Fruit fly (Drosophila melanogaster) whole organism, embryonic: ENCODE measurements around the gene CG13894.

Source experiments
- Atf-2 ChIP-seq: fragments of 200-800 bp; sonication (Bioruptor generic); optimal IDR thresholded peaks from 2 replicates; lab custom pipeline; 2016; ENCODE audit warnings: missing biosample characterization, missing genetic modification characterization
- B-H1 ChIP-seq: fragments of 200-800 bp; sonication (Bioruptor generic); IDR thresholded peaks from 3 replicates; pipeline ENCODE4 v1.3.6; 2022; ENCODE audit warnings: missing biosample characterization, missing genetic modification characterization
- CG13296 ChIP-seq: fragments of 200-800 bp; sonication (Bioruptor generic); optimal IDR thresholded peaks from 3 replicates; lab custom pipeline; 2018; ENCODE audit warnings: missing biosample characterization, mild to moderate bottlenecking, missing genetic modification characterization
- CG14441 ChIP-seq: fragments of 200-800 bp; sonication (Bioruptor generic); IDR thresholded peaks from 2 replicates; pipeline ENCODE4 v1.3.6; 2022; ENCODE audit warnings: missing biosample characterization, missing genetic modification characterization
- CG14710 ChIP-seq: fragments of 200-800 bp; sonication (Bioruptor generic); optimal IDR thresholded peaks from 3 replicates; lab custom pipeline; 2019; ENCODE audit warnings: missing biosample characterization, mild to moderate bottlenecking, missing genetic modification characterization, moderate library complexity
- CG17361 ChIP-seq: fragments of 200-800 bp; sonication (Bioruptor generic); IDR thresholded peaks from 3 replicates; pipeline ENCODE4 v1.3.6; 2022; ENCODE audit warnings: missing biosample characterization, missing genetic modification characterization
- CG18011 ChIP-seq: fragments of 200-800 bp; sonication (Bioruptor generic); optimal IDR thresholded peaks from 2 replicates; lab custom pipeline; 2017; ENCODE audit warnings: missing biosample characterization, missing genetic modification characterization, mild to moderate bottlenecking, moderate library complexity, missing genotype
- CG2712 ChIP-seq: fragments of 200-800 bp; optimal IDR thresholded peaks from 3 replicates; lab custom pipeline; 2019; ENCODE audit warnings: missing biosample characterization, mild to moderate bottlenecking, missing genetic modification characterization, moderate library complexity
- CG2889 ChIP-seq: fragments of 200-800 bp; sonication (Bioruptor generic); IDR thresholded peaks from 3 replicates; pipeline ENCODE4 v1.3.6; 2022; ENCODE audit warnings: missing biosample characterization, missing genetic modification characterization
- CG30431 ChIP-seq: fragments of 200-800 bp; sonication (Bioruptor generic); optimal IDR thresholded peaks from 2 replicates; lab custom pipeline; 2017; ENCODE audit warnings: missing biosample characterization, missing genetic modification characterization
- CG33213 ChIP-seq: fragments of 200-800 bp; sonication (Bioruptor generic); optimal IDR thresholded peaks from 3 replicates; lab custom pipeline; 2016; ENCODE audit warnings: missing biosample characterization, missing genetic modification characterization
- CG34376 ChIP-seq: fragments of 200-800 bp; sonication (Bioruptor generic); optimal IDR thresholded peaks from 2 replicates; lab custom pipeline; 2018; ENCODE audit warnings: missing biosample characterization, mild to moderate bottlenecking, missing genetic modification characterization
- CG6765 ChIP-seq: fragments of 200-800 bp; sonication (Bioruptor generic); optimal IDR thresholded peaks from 3 replicates; lab custom pipeline; 2017; ENCODE audit warnings: missing biosample characterization, mild to moderate bottlenecking, missing genetic modification characterization
- CG9437 ChIP-seq: fragments of 200-800 bp; sonication (Bioruptor generic); optimal IDR thresholded peaks from 2 replicates; lab custom pipeline; 2018; ENCODE audit warnings: missing biosample characterization, mild to moderate bottlenecking, missing genetic modification characterization
- CG9609 ChIP-seq: fragments of 200-800 bp; sonication (Bioruptor generic); optimal IDR thresholded peaks from 3 replicates; lab custom pipeline; 2016; ENCODE audit warnings: missing biosample characterization, missing genetic modification characterization
- Dp ChIP-seq: fragments of 200-800 bp; sonication (Bioruptor generic); optimal IDR thresholded peaks from 2 replicates; lab custom pipeline; 2018; ENCODE audit warnings: missing biosample characterization, mild to moderate bottlenecking, missing genetic modification characterization, moderate library complexity
- Ets65A ChIP-seq: fragments of 200-800 bp; sonication (Bioruptor generic); peaks from one replicate; lab custom pipeline; 2016; ENCODE audit warnings: missing biosample characterization, missing genetic modification characterization
- Ets97D ChIP-seq: fragments of 200-800 bp; sonication (Bioruptor generic); optimal IDR thresholded peaks from 3 replicates; lab custom pipeline; 2016; ENCODE audit warnings: missing biosample characterization, missing genetic modification characterization
- Fer2 ChIP-seq: fragments of 200-800 bp; sonication (Bioruptor generic); optimal IDR thresholded peaks from 2 replicates; lab custom pipeline; 2018; ENCODE audit warnings: missing biosample characterization, mild to moderate bottlenecking, missing genetic modification characterization, moderate library complexity
- Gug ChIP-seq: fragments of 200-800 bp; sonication (Bioruptor generic); IDR thresholded peaks from 4 replicates; pipeline ENCODE4 v1.3.6; 2022; ENCODE audit warnings: missing biosample characterization, missing genetic modification characterization
- HHEX ChIP-seq: fragments of 200-800 bp; sonication (Bioruptor generic); optimal IDR thresholded peaks from 3 replicates; lab custom pipeline; 2017; ENCODE audit warnings: missing biosample characterization, mild to moderate bottlenecking, missing genetic modification characterization, missing genetic modification reagents
- HLH3B ChIP-seq: fragments of 200-800 bp; sonication (Bioruptor generic); IDR thresholded peaks from 2 replicates; pipeline ENCODE4 v1.3.6; 2022; ENCODE audit warnings: missing biosample characterization, missing genetic modification characterization
- Hmx ChIP-seq: fragments of 200-800 bp; sonication (Bioruptor generic); optimal IDR thresholded peaks from 2 replicates; lab custom pipeline; 2016; ENCODE audit warnings: missing biosample characterization, missing genetic modification characterization
- Lim3 ChIP-seq: fragments of 200-800 bp; sonication (Bioruptor generic); IDR thresholded peaks from 2 replicates; pipeline ENCODE4 v1.3.6; 2022; ENCODE audit warnings: missing biosample characterization, missing genetic modification characterization
- MTF-1 ChIP-seq: fragments of 200-800 bp; sonication (Bioruptor generic); optimal IDR thresholded peaks from 2 replicates; lab custom pipeline; 2018; ENCODE audit warnings: missing biosample characterization, mild to moderate bottlenecking, missing genetic modification characterization, borderline replicate concordance
- Med ChIP-seq: fragments of 200-800 bp; sonication (Bioruptor generic); peaks from one replicate; lab custom pipeline; 2016; ENCODE audit warnings: missing biosample characterization, missing genetic modification characterization, mild to moderate bottlenecking, inconsistent platforms, moderate library complexity
- Mes4 ChIP-seq: fragments of 200-800 bp; sonication (Bioruptor generic); optimal IDR thresholded peaks from 2 replicates; lab custom pipeline; 2016; ENCODE audit warnings: missing biosample characterization, missing genetic modification characterization
- NC2α ChIP-seq: fragments of 200-800 bp; sonication (Bioruptor generic); optimal IDR thresholded peaks from 2 replicates; lab custom pipeline; 2016; ENCODE audit warnings: missing biosample characterization, missing genetic modification characterization
- PHDP ChIP-seq: fragments of 200-800 bp; sonication (Bioruptor generic); optimal IDR thresholded peaks from 3 replicates; lab custom pipeline; 2018; ENCODE audit warnings: missing biosample characterization, mild to moderate bottlenecking, missing genetic modification characterization, moderate library complexity
- amos ChIP-seq: fragments of 200-800 bp; sonication (Bioruptor generic); IDR thresholded peaks from 2 replicates; pipeline ENCODE4 v1.3.6; 2022; ENCODE audit warnings: missing biosample characterization, missing genetic modification characterization; ENCODE audit not compliant: partially characterized antibody
- ato ChIP-seq: fragments of 200-800 bp; sonication (Bioruptor generic); IDR thresholded peaks from 2 replicates; pipeline ENCODE4 v1.3.6; 2022; ENCODE audit warnings: missing biosample characterization, missing genetic modification characterization; ENCODE audit not compliant: partially characterized antibody
- bbx ChIP-seq: fragments of 200-800 bp; sonication (Bioruptor generic); IDR thresholded peaks from 2 replicates; pipeline ENCODE4 v1.3.6; 2022; ENCODE audit warnings: missing biosample characterization, missing genetic modification characterization; ENCODE audit not compliant: partially characterized antibody
- chm ChIP-seq: fragments of 200-800 bp; sonication (Bioruptor generic); IDR thresholded peaks from 2 replicates; pipeline ENCODE4 v1.3.6; 2022; ENCODE audit warnings: missing biosample characterization, missing genetic modification characterization
- crp ChIP-seq, 2 experiments: fragments of 200-800 bp; sonication (Bioruptor generic); optimal IDR thresholded peaks; 2 replicates in 1 of 2; 3 replicates in 1 of 2; lab custom pipeline; 2017; ENCODE audit warnings: missing biosample characterization in 2 of 2, missing genetic modification characterization in 2 of 2, mild to moderate bottlenecking in 1 of 2, moderate library complexity in 1 of 2
- fd64A ChIP-seq: fragments of 200-800 bp; sonication (Bioruptor generic); optimal IDR thresholded peaks from 3 replicates; lab custom pipeline; 2018; ENCODE audit warnings: missing biosample characterization, mild to moderate bottlenecking, missing genetic modification characterization
- gem ChIP-seq: fragments of 200-800 bp; sonication (Bioruptor generic); optimal IDR thresholded peaks from 2 replicates; lab custom pipeline; 2019; ENCODE audit warnings: missing biosample characterization, mild to moderate bottlenecking, missing genetic modification characterization, moderate library complexity
- gt ChIP-seq: fragments of 200-800 bp; sonication (Bioruptor generic); IDR thresholded peaks from 2 replicates; pipeline ENCODE4 v1.3.6; 2022; ENCODE audit warnings: missing biosample characterization, missing genetic modification characterization
- lmd ChIP-seq: fragments of 200-800 bp; sonication (Bioruptor generic); IDR thresholded peaks from 2 replicates; pipeline ENCODE4 v1.3.6; 2022; ENCODE audit warnings: missing biosample characterization, missing genetic modification characterization
- luna ChIP-seq: fragments of 200-800 bp; sonication (Bioruptor generic); optimal IDR thresholded peaks from 2 replicates; lab custom pipeline; 2016; ENCODE audit warnings: missing biosample characterization, missing genetic modification characterization
- nerfin-2 ChIP-seq: fragments of 200-800 bp; sonication (Bioruptor generic); IDR thresholded peaks from 2 replicates; pipeline ENCODE4 v1.3.6; 2022; ENCODE audit warnings: missing biosample characterization, missing genetic modification characterization; ENCODE audit not compliant: partially characterized antibody
- otp ChIP-seq: fragments of 200-800 bp; sonication (Bioruptor generic); IDR thresholded peaks from 3 replicates; pipeline ENCODE4, ENCODE4 v1.3.6; 2022; ENCODE audit warnings: missing biosample characterization, missing genetic modification characterization
- rib ChIP-seq: fragments of 200-800 bp; sonication (Bioruptor generic); IDR thresholded peaks from 2 replicates; pipeline ENCODE4 v1.3.6; 2022; ENCODE audit warnings: missing biosample characterization, missing genetic modification characterization
- sc ChIP-seq, 3 experiments: fragments of >200 bp in 2 of 3; fragments of 200-800 bp in 1 of 3; sonication (Bioruptor generic) in 1 of 3; optimal IDR thresholded peaks; 2 replicates in 2 of 3; 3 replicates in 1 of 3; lab custom pipeline; 2017; ENCODE audit warnings: mild to moderate bottlenecking in 1 of 3, missing biosample characterization in 1 of 3, missing genetic modification characterization in 1 of 3, missing genetic modification reagents in 1 of 3
- sens ChIP-seq: fragments of 200-800 bp; sonication (Bioruptor generic); peaks from one replicate; lab custom pipeline; 2016; ENCODE audit warnings: missing biosample characterization, missing genetic modification characterization
- sna ChIP-seq: fragments of 200-800 bp; sonication (Bioruptor generic); IDR thresholded peaks from 2 replicates; pipeline ENCODE4 v1.3.6; 2022; ENCODE audit warnings: missing biosample characterization, missing genetic modification characterization; ENCODE audit not compliant: partially characterized antibody
- sob ChIP-seq: fragments of 200-800 bp; sonication (Bioruptor generic); IDR thresholded peaks from 2 replicates; pipeline ENCODE4 v1.3.6; 2022; ENCODE audit warnings: missing biosample characterization, missing genetic modification characterization
- sug ChIP-seq: fragments of 200-800 bp; optimal IDR thresholded peaks from 2 replicates; lab custom pipeline; 2019; ENCODE audit warnings: missing biosample characterization, mild to moderate bottlenecking, missing genetic modification characterization, moderate library complexity
- trem ChIP-seq: fragments of 200-800 bp; optimal IDR thresholded peaks from 3 replicates; lab custom pipeline; 2019; ENCODE audit warnings: missing biosample characterization, mild to moderate bottlenecking, missing genetic modification characterization, moderate library complexity
- twi ChIP-seq: fragments of 200-800 bp; optimal IDR thresholded peaks from 2 replicates; lab custom pipeline; 2019; ENCODE audit warnings: missing biosample characterization, mild to moderate bottlenecking, missing genetic modification characterization, moderate library complexity
- unc-4 ChIP-seq: fragments of 200-800 bp; sonication (Bioruptor generic); IDR thresholded peaks from 2 replicates; pipeline ENCODE4 v1.3.6; 2022; ENCODE audit warnings: missing biosample characterization, missing genetic modification characterization; ENCODE audit not compliant: partially characterized antibody
- vnd ChIP-seq: fragments of 200-800 bp; sonication (Bioruptor generic); IDR thresholded peaks from 3 replicates; pipeline ENCODE4 v1.3.6; 2022; ENCODE audit warnings: missing biosample characterization, missing genetic modification characterization; ENCODE audit not compliant: partially characterized antibody

Gene CG13894

DNA sequence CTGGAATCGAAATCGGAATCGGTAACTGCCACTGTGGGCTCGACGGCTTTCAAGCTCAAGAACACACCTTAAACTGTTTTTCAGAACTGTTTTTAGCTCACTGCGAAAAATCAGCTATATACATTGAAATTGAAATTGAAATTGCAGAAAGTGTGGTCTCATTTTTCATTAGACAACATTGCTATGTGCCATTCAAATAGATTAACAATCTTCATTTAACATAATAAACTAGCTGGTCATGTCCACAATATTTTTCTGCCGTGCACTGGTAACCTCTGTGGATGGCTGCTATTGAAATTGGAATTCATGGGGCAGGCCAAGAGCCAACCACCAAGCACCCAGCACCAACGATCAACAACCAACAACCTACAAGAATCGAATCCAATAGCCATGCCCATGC, 37.0 kb upstream of the CG13894 start (continued):
- TF ChIP-seq Gug (no peak), amos (GFP tag; lab: Robert Waterston, UW) (no peak), sug (tag; lab: Kevin White, UChicago) (no peak), sna (GFP tag; lab: Robert Waterston, UW) (no peak), rib (GFP tag; lab: Robert Waterston, UW) (no peak), gem (tag; lab: Kevin White, UChicago) (peak; percentile 48), B-H1 (GFP tag; lab: Robert Waterston, UW) (no peak), CG2712 (tag; lab: Kevin White, UChicago) (peak; percentile 41), CG30431 (no peak), CG9609 (no peak), unc-4 (GFP tag; lab: Robert Waterston, UW) (no peak), HHEX (GFP tag; lab: Kevin White, UChicago) (no peak), crp (GFP tag; optimal IDR thresholded peaks at IDR 0.05; lab: Kevin White, UChicago) (no peak), ato (no peak), Ets65A (peak; percentile 78), Fer2 (no peak), sens (GFP tag; lab: Kevin White, UChicago) (peak; percentile 84), Ets97D (GFP tag; lab: Kevin White, UChicago) (no peak), bbx (no peak), chm (GFP tag; lab: Robert Waterston, UW) (peak; percentile 53; the same call in 1 of the 2 replicates), CG9437 (GFP tag; lab: Kevin White, UChicago) (no peak)

dm6 chr3L:735315-735714, 36.4 kb upstream of the CG13894 start:
- TF ChIP-seq CG34376 (GFP tag; lab: Kevin White, UChicago): no peak
- TF ChIP-seq Lim3 (GFP tag; lab: Robert Waterston, UW): no peak
- no peak for TF ChIP-seq MTF-1 (GFP tag; lab: Kevin White, UChicago)
- no peak for TF ChIP-seq CG17361 (GFP tag; lab: Robert Waterston, UW)
- TF ChIP-seq vnd (GFP tag; lab: Robert Waterston, UW): no peak
- TF ChIP-seq HLH3B (GFP tag; lab: Robert Waterston, UW): no peak
- no peak for TF ChIP-seq Mes4 (GFP tag; lab: Kevin White, UChicago)
- TF ChIP-seq CG14441: no peak
- TF ChIP-seq CG18011: no peak
- no peak for TF ChIP-seq Dp (GFP tag; lab: Kevin White, UChicago)
- 0 out of 3 replicates have a peak, but pooled peaks have one; percentile 15 for TF ChIP-seq otp
- no peak for TF ChIP-seq sens (GFP tag; lab: Kevin White, UChicago)
- no peak for TF ChIP-seq CG33213
- TF ChIP-seq Atf-2 (GFP tag; lab: Kevin White, UChicago): no peak
- peak; percentile 35 for TF ChIP-seq twi
- TF ChIP-seq Hmx: no peak
- TF ChIP-seq NC2α (GFP tag; lab: Kevin White, UChicago): no peak
- TF ChIP-seq CG6765: no peak
- no peak for TF ChIP-seq PHDP (tag; lab: Kevin White, UChicago)
- TF ChIP-seq luna (GFP tag; lab: Kevin White, UChicago): no peak
- TF ChIP-seq CG2889 (GFP tag; lab: Robert Waterston, UW): no peak
- TF ChIP-seq trem (tag; lab: Kevin White, UChicago): no peak
- no peak for TF ChIP-seq sob
- no peak for TF ChIP-seq CG13296
- no peak for TF ChIP-seq lmd (GFP tag; lab: Robert Waterston, UW)
- no peak for TF ChIP-seq sc (optimal IDR thresholded peaks at IDR 0.05; lab: Kevin White, UChicago)
- no peak for TF ChIP-seq sc (GFP tag; optimal IDR thresholded peaks at IDR 0.05; lab: Kevin White, UChicago)
- no peak for TF ChIP-seq fd64A (GFP tag; lab: Kevin White, UChicago)
- TF ChIP-seq Med (GFP tag; lab: Kevin White, UChicago): no peak
- no peak for TF ChIP-seq CG14710 (tag; lab: Kevin White, UChicago)
- peak; percentile 34; the same call in 1 of the 2 replicates for TF ChIP-seq gt
- TF ChIP-seq nerfin-2 (GFP tag; lab: Robert Waterston, UW): no peak
